Worm (Caenorhabditis elegans) whole organism, young adult: ENCODE measurements around the gene E04D5.5.
"Not testable (repeated sequence)": the region's sequence is repeated elsewhere in the genome, so short reads cannot be mapped to it uniquely, and the experiment has no call there.

Experiments
- B0035.1 ChIP-seq: sonication (generic microtip); optimal IDR thresholded peaks from 2 replicates; lab custom pipeline; 2016; ENCODE audit warnings: missing genetic modification characterization, mild to moderate bottlenecking, missing compliant biosample characterization, missing genotype, missing genetic modification reagents
- cebp-1 ChIP-seq, 2 experiments: fragments of 200-800 bp in 1 of 2; sonication (Bioruptor generic) in 1 of 2; sonication (generic microtip) in 1 of 2; IDR thresholded peaks in 1 of 2; optimal IDR thresholded peaks in 1 of 2; 2 replicates each; pipeline versions ENCODE4 v1.3.6 to Lab custom; 2017 to 2022; ENCODE audit warnings: missing compliant biosample characterization in 2 of 2, missing genetic modification characterization in 2 of 2, mild to moderate bottlenecking in 1 of 2, missing genetic modification reagents in 1 of 2, moderate library complexity in 1 of 2
- dpl-1 ChIP-seq: fragments of 150-350 bp; optimal IDR thresholded peaks from 2 replicates; lab custom pipeline; 2014; ENCODE audit warnings: missing biosample characterization, missing genetic modification reagents, missing genetic modification characterization
- unc-62 ChIP-seq: fragments of 150-350 bp; optimal IDR thresholded peaks from 2 replicates; lab custom pipeline; 2014; ENCODE audit warnings: missing biosample characterization, missing genetic modification reagents, missing genetic modification characterization
- ztf-25 ChIP-seq: fragments of 200-800 bp; sonication (Bioruptor generic); IDR thresholded peaks from 2 replicates; pipeline ENCODE4 v1.3.6; 2022; ENCODE audit warnings: missing genetic modification reagents, missing genetic modification characterization, missing compliant biosample characterization
- ztf-3 ChIP-seq: fragments of 200-800 bp; sonication (Bioruptor generic); optimal IDR thresholded peaks from 2 replicates; lab custom pipeline; 2018; ENCODE audit warnings: mild to moderate bottlenecking, missing genetic modification characterization, missing compliant biosample characterization

- not testable (repeated sequence) for TF ChIP-seq dpl-1 (GFP tag; lab: Kevin White, UChicago); cebp-1 (GFP tag; IDR thresholded peaks at IDR 0.05; lab: Robert Waterston, UW); cebp-1 (tag; optimal IDR thresholded peaks at IDR 0.05; lab: Kevin White, UChicago); unc-62 (GFP tag; lab: Kevin White, UChicago); ztf-3 (GFP tag; lab: Kevin White, UChicago); B0035.1 (tag; lab: Kevin White, UChicago); ztf-25 (GFP tag; lab: Robert Waterston, UW)
Observed at ce11 chrII:10442846-10443245, 31.8 kb downstream of the E04D5.5 start, which contains the start of gene ZK673.1.
